Worm (Caenorhabditis elegans) whole organism, midembryonic: ENCODE results near the gene C06G4.6.

Experiments
- T22C8.4 ChIP-seq: fragments of 200-800 bp; sonication (Bioruptor generic); IDR thresholded peaks from 2 replicates; pipeline ENCODE4 v1.3.6; 2022; ENCODE audit warnings: missing genetic modification characterization, missing compliant biosample characterization
- cog-1 ChIP-seq: sonication (generic microtip); optimal IDR thresholded peaks from 2 replicates; lab custom pipeline; 2016; ENCODE audit warnings: missing genetic modification characterization, missing compliant biosample characterization
- flt-1 ChIP-seq: fragments of 200-800 bp; sonication (Bioruptor generic); IDR thresholded peaks from 2 replicates; pipeline ENCODE4 v1.3.6; 2022; ENCODE audit warnings: missing genetic modification characterization, missing compliant biosample characterization
- klf-2 ChIP-seq: fragments of 200-800 bp; sonication (Bioruptor generic); conservative IDR thresholded peaks from 2 replicates; pipeline ENCODE4 v1.3.6; 2022; ENCODE audit warnings: missing genetic modification reagents, missing genetic modification characterization, missing compliant biosample characterization
- med-1 ChIP-seq: sonication (generic microtip); optimal IDR thresholded peaks from 2 replicates; lab custom pipeline; 2017; ENCODE audit warnings: missing genetic modification characterization, mild to moderate bottlenecking, missing compliant biosample characterization, antibody characterized with exemption, missing genetic modification reagents; ENCODE audit not compliant: insufficient read depth
- ztf-23 ChIP-seq: fragments of 200-800 bp; sonication (Bioruptor generic); IDR thresholded peaks from 2 replicates; pipeline ENCODE4 v1.3.6; 2022; ENCODE audit warnings: missing genetic modification reagents, missing genetic modification characterization, missing compliant biosample characterization

ce11 chrIII:8042775-8043174 lies 38.6 kb downstream of the C06G4.6 start, which contains the start of gene K12H4.6:
- TF ChIP-seq med-1 (GFP tag; lab: Kevin White, UChicago) (no peak), klf-2 (no peak), T22C8.4 (GFP tag; lab: Robert Waterston, UW) (no peak), cog-1 (no peak), flt-1 (GFP tag; lab: Robert Waterston, UW) (no peak), ztf-23 (no peak)
